Worm (Caenorhabditis elegans) whole organism, L4/young adult: ENCODE measurements around the gene shw-1.

Experiments
- W03F9.2 ChIP-seq: fragments of 150-350 bp; optimal IDR thresholded peaks from 2 replicates; lab custom pipeline; 2014; ENCODE audit warnings: missing biosample characterization, missing genetic modification characterization
- dao-5 ChIP-seq: sonication (generic microtip); optimal IDR thresholded peaks from 2 replicates; lab custom pipeline; 2016; ENCODE audit warnings: missing genotype, missing genetic modification characterization, moderate library complexity, missing compliant biosample characterization
- him-1 ChIP-seq: sonication (generic microtip); optimal IDR thresholded peaks from 2 replicates; lab custom pipeline; 2016; ENCODE audit warnings: missing genotype, missing genetic modification reagents, missing genetic modification characterization, missing compliant biosample characterization

shw-1 gene

ce11 chrII:8273060-8273459 lies 48.2 kb downstream of the shw-1 start:
- no peak for TF ChIP-seq him-1
- TF ChIP-seq W03F9.2 (tag; lab: Kevin White, UChicago), result no peak
- TF ChIP-seq dao-5 (tag; lab: Kevin White, UChicago), result no peak

ce11 chrII:8269855-8270647 lies 51.2 kb downstream of the shw-1 start, which contains the start of gene tdc-1:
TSS of gene tdc-1 (plus strand) at chrII:8270597.
- no peak for TF ChIP-seq him-1
- TF ChIP-seq W03F9.2 (tag; lab: Kevin White, UChicago), result no peak
- TF ChIP-seq dao-5 (tag; lab: Kevin White, UChicago), result no peak

ce11 chrII:8269351-8269750 lies 51.9 kb downstream of the shw-1 start, which contains the start of gene K01C8.2:
TSS of gene K01C8.2 (minus strand) at chrII:8269451.
- TF ChIP-seq dao-5 (tag; lab: Kevin White, UChicago) (no peak), him-1 (no peak), W03F9.2 (tag; lab: Kevin White, UChicago) (no peak)

- TF ChIP-seq W03F9.2 (tag; lab: Kevin White, UChicago), result no peak
- no peak for TF ChIP-seq him-1
- TF ChIP-seq dao-5 (tag; lab: Kevin White, UChicago), result no peak
Observed at ce11 chrII:8267679-8268078, 53.6 kb downstream of the shw-1 start.

- no peak for TF ChIP-seq him-1
- TF ChIP-seq W03F9.2 (tag; lab: Kevin White, UChicago), result no peak
- TF ChIP-seq dao-5 (tag; lab: Kevin White, UChicago), result no peak
Observed at ce11 chrII:8266559-8266958, 54.7 kb downstream of the shw-1 start.

ce11 chrII:8264619-8265018 lies 56.7 kb downstream of the shw-1 start, which contains the start of gene srdh-1:
TSS of gene srdh-1 (plus strand) at chrII:8264661.
- TF ChIP-seq W03F9.2 (tag; lab: Kevin White, UChicago) (no peak), him-1 (no peak), dao-5 (tag; lab: Kevin White, UChicago) (no peak)

ce11 chrII:8263562-8263961 lies 57.7 kb downstream of the shw-1 start:
- TF ChIP-seq W03F9.2 (tag; lab: Kevin White, UChicago) (no peak), dao-5 (tag; lab: Kevin White, UChicago) (no peak), him-1 (no peak)

ce11 chrII:8259674-8260073 lies 61.6 kb downstream of the shw-1 start:
- no peak for TF ChIP-seq dao-5 (tag; lab: Kevin White, UChicago)
- TF ChIP-seq him-1, result no peak
- TF ChIP-seq W03F9.2 (tag; lab: Kevin White, UChicago), result no peak

ce11 chrII:8259038-8259437 lies 62.2 kb downstream of the shw-1 start, which contains the start of gene F35C11.6:
TSS of gene F35C11.6 (minus strand) at chrII:8259138.
- TF ChIP-seq dao-5 (tag; lab: Kevin White, UChicago), result no peak
- TF ChIP-seq W03F9.2 (tag; lab: Kevin White, UChicago), result no peak

- TF ChIP-seq dao-5 (tag; lab: Kevin White, UChicago) (no peak), him-1 (no peak), W03F9.2 (tag; lab: Kevin White, UChicago) (no peak)
Observed at ce11 chrII:8256013-8256412, 65.3 kb downstream of the shw-1 start, which contains the start of gene F35C11.7. TSS of gene F35C11.7 (plus strand) at chrII:8256313.
